Fruit fly (Drosophila melanogaster) whole organism, embryonic: ENCODE results near the gene Atg5.

Experiments used
- Adf1 ChIP-seq: fragments of 200-800 bp; sonication (Bioruptor generic); IDR thresholded peaks from 2 replicates; pipeline ENCODE4 v1.3.6; 2022; ENCODE audit warnings: missing biosample characterization, missing genetic modification characterization
- BEAF-32 ChIP-seq: fragments of 200-800 bp; sonication (Bioruptor generic); optimal IDR thresholded peaks from 3 replicates; lab custom pipeline; 2017; ENCODE audit warnings: missing biosample characterization, missing genetic modification characterization, mild to moderate bottlenecking, moderate library complexity, missing genetic modification reagents
- CG10147 ChIP-seq: fragments of 200-800 bp; sonication (Bioruptor generic); optimal IDR thresholded peaks from 2 replicates; lab custom pipeline; 2019; ENCODE audit warnings: missing biosample characterization, mild to moderate bottlenecking, missing genetic modification characterization, moderate library complexity
- CG10543 ChIP-seq: fragments of 200-800 bp; sonication (Bioruptor generic); optimal IDR thresholded peaks from 3 replicates; lab custom pipeline; 2017; ENCODE audit warnings: missing biosample characterization, mild to moderate bottlenecking, missing genetic modification characterization, moderate library complexity
- CG10979 ChIP-seq: fragments of 200-800 bp; sonication (Bioruptor generic); optimal IDR thresholded peaks from 2 replicates; lab custom pipeline; 2018; ENCODE audit warnings: missing biosample characterization, mild to moderate bottlenecking, missing genetic modification characterization, moderate library complexity
- CG11695 ChIP-seq: fragments of 200-800 bp; sonication (Bioruptor generic); IDR thresholded peaks from 3 replicates; pipeline ENCODE4 v1.3.6; 2022; ENCODE audit warnings: missing biosample characterization, missing genetic modification characterization
- CG12391 ChIP-seq: fragments of 200-800 bp; sonication (Bioruptor generic); optimal IDR thresholded peaks from 3 replicates; lab custom pipeline; 2018; ENCODE audit warnings: missing biosample characterization, mild to moderate bottlenecking, missing genetic modification characterization, moderate library complexity
- CG12659 ChIP-seq: fragments of 200-800 bp; sonication (Bioruptor generic); optimal IDR thresholded peaks from 3 replicates; lab custom pipeline; 2017; ENCODE audit warnings: mild to moderate bottlenecking, missing biosample characterization, missing genetic modification reagents, missing genetic modification characterization
- CG13775 ChIP-seq: fragments of 200-800 bp; sonication (Bioruptor generic); optimal IDR thresholded peaks from 3 replicates; lab custom pipeline; 2017; ENCODE audit warnings: missing biosample characterization, mild to moderate bottlenecking, missing genetic modification characterization
- CG1529 ChIP-seq: fragments of 200-800 bp; sonication (Bioruptor generic); optimal IDR thresholded peaks from 3 replicates; lab custom pipeline; 2018; ENCODE audit warnings: missing biosample characterization, missing genetic modification characterization
- CG17912 ChIP-seq: fragments of 200-800 bp; sonication (Bioruptor generic); optimal IDR thresholded peaks from 2 replicates; lab custom pipeline; 2018; ENCODE audit warnings: missing biosample characterization, mild to moderate bottlenecking, missing genetic modification characterization
- CG18619 ChIP-seq: fragments of 200-800 bp; sonication (Bioruptor generic); optimal IDR thresholded peaks from 3 replicates; lab custom pipeline; 2017; ENCODE audit warnings: missing biosample characterization, mild to moderate bottlenecking, missing genetic modification characterization
- CG2120 ChIP-seq: fragments of 200-800 bp; sonication (Bioruptor generic); optimal IDR thresholded peaks from 3 replicates; lab custom pipeline; 2016; ENCODE audit warnings: missing biosample characterization, missing genetic modification characterization
- CG34224 ChIP-seq: fragments of 200-800 bp; sonication (Bioruptor generic); IDR thresholded peaks from 3 replicates; pipeline ENCODE4 v1.3.6; 2022; ENCODE audit warnings: missing biosample characterization, missing genetic modification characterization; ENCODE audit not compliant: partially characterized antibody
- CG4854 ChIP-seq: fragments of 200-800 bp; sonication (Bioruptor generic); optimal IDR thresholded peaks from 2 replicates; lab custom pipeline; 2016; ENCODE audit warnings: missing biosample characterization, missing genetic modification characterization, inconsistent platforms
- CG5245 ChIP-seq: fragments of 200-800 bp; sonication (Bioruptor generic); optimal IDR thresholded peaks from 3 replicates; lab custom pipeline; 2016; ENCODE audit warnings: missing biosample characterization, missing genetic modification characterization
- CG6683 ChIP-seq: fragments of 200-800 bp; sonication (Bioruptor generic); optimal IDR thresholded peaks from 2 replicates; lab custom pipeline; 2017; ENCODE audit warnings: missing biosample characterization, mild to moderate bottlenecking, missing genetic modification characterization, missing genetic modification reagents
- CG6791 ChIP-seq: fragments of 200-800 bp; sonication (Bioruptor generic); IDR thresholded peaks from 3 replicates; pipeline ENCODE4 v1.3.6; 2022; ENCODE audit warnings: missing biosample characterization, missing genetic modification characterization; ENCODE audit not compliant: partially characterized antibody
- CG9437 ChIP-seq: fragments of 200-800 bp; sonication (Bioruptor generic); optimal IDR thresholded peaks from 2 replicates; lab custom pipeline; 2018; ENCODE audit warnings: missing biosample characterization, mild to moderate bottlenecking, missing genetic modification characterization
- Dbx ChIP-seq: fragments of 200-800 bp; sonication (Bioruptor generic); IDR thresholded peaks from 3 replicates; pipeline ENCODE4 v1.3.6; 2022; ENCODE audit warnings: missing biosample characterization, missing genetic modification characterization
- Dfd ChIP-seq, 2 experiments: fragments of >200 bp; optimal IDR thresholded peaks; 2 replicates each; lab custom pipeline; 2017; ENCODE audit warnings: missing biosample characterization in 2 of 2, missing genetic modification characterization in 2 of 2
- Ets65A ChIP-seq: fragments of 200-800 bp; sonication (Bioruptor generic); peaks from one replicate; lab custom pipeline; 2016; ENCODE audit warnings: missing biosample characterization, missing genetic modification characterization
- Jarid2 ChIP-seq: fragments of 200-800 bp; sonication (Bioruptor generic); optimal IDR thresholded peaks from 3 replicates; lab custom pipeline; 2017; ENCODE audit warnings: mild to moderate bottlenecking, missing biosample characterization, missing genetic modification reagents, missing genetic modification characterization
- Lpt ChIP-seq: fragments of >200 bp; optimal IDR thresholded peaks from 2 replicates; lab custom pipeline; 2018; ENCODE audit warnings: missing biosample characterization, missing genetic modification characterization
- Max ChIP-seq: fragments of 200-800 bp; sonication (Bioruptor generic); optimal IDR thresholded peaks from 2 replicates; lab custom pipeline; 2016; ENCODE audit warnings: missing biosample characterization, mild to moderate bottlenecking, missing genetic modification characterization
- NC2β ChIP-seq: fragments of 200-800 bp; sonication (Bioruptor generic); optimal IDR thresholded peaks from 2 replicates; lab custom pipeline; 2016; ENCODE audit warnings: missing biosample characterization, missing genetic modification characterization
- NfI ChIP-seq: fragments of 200-800 bp; sonication (Bioruptor generic); optimal IDR thresholded peaks from 3 replicates; lab custom pipeline; 2018; ENCODE audit warnings: missing biosample characterization, mild to moderate bottlenecking, missing genetic modification characterization, moderate library complexity
- Oli ChIP-seq: fragments of 200-800 bp; sonication (Bioruptor generic); optimal IDR thresholded peaks from 2 replicates; lab custom pipeline; 2018; ENCODE audit warnings: missing biosample characterization, mild to moderate bottlenecking, missing genetic modification characterization, moderate library complexity
- Sox102F ChIP-seq: fragments of 200-800 bp; sonication (Bioruptor generic); optimal IDR thresholded peaks from 2 replicates; lab custom pipeline; 2018; ENCODE audit warnings: missing biosample characterization, mild to moderate bottlenecking, missing genetic modification characterization, moderate library complexity
- Stat92E ChIP-seq, 3 experiments: fragments of >200 bp in 2 of 3; fragments of 200-800 bp in 1 of 3; sonication (Bioruptor generic) in 1 of 3; optimal IDR thresholded peaks; 2 replicates each; lab custom pipeline; 2017 to 2019; ENCODE audit warnings: missing biosample characterization in 3 of 3, missing genetic modification characterization in 3 of 3, mild to moderate bottlenecking in 1 of 3, moderate library complexity in 1 of 3
- Xrp1 ChIP-seq: fragments of 200-800 bp; sonication (Bioruptor generic); IDR thresholded peaks from 2 replicates; pipeline ENCODE4 v1.3.6; 2022; ENCODE audit warnings: missing biosample characterization, missing genetic modification characterization
- abd-A ChIP-seq: fragments of 200-800 bp; sonication (Bioruptor generic); optimal IDR thresholded peaks from 3 replicates; lab custom pipeline; 2019; ENCODE audit warnings: missing biosample characterization, mild to moderate bottlenecking, missing genetic modification characterization, moderate library complexity
- az2 ChIP-seq: fragments of 200-800 bp; sonication (Bioruptor generic); optimal IDR thresholded peaks from 3 replicates; lab custom pipeline; 2016; ENCODE audit warnings: missing biosample characterization, missing genetic modification characterization
- bsh ChIP-seq, 2 experiments: fragments of 200-800 bp; sonication (Bioruptor generic); optimal IDR thresholded peaks; 2 replicates each; lab custom pipeline; 2017 to 2018; ENCODE audit warnings: mild to moderate bottlenecking in 2 of 2, missing biosample characterization in 2 of 2, missing genetic modification characterization in 2 of 2, moderate library complexity in 1 of 2
- chm ChIP-seq: fragments of 200-800 bp; sonication (Bioruptor generic); IDR thresholded peaks from 2 replicates; pipeline ENCODE4 v1.3.6; 2022; ENCODE audit warnings: missing biosample characterization, missing genetic modification characterization
- chn ChIP-seq: fragments of 200-800 bp; sonication (Bioruptor generic); optimal IDR thresholded peaks from 2 replicates; lab custom pipeline; 2016; ENCODE audit warnings: missing biosample characterization, missing genetic modification characterization
- fru ChIP-seq: fragments of >200 bp; optimal IDR thresholded peaks from 2 replicates; lab custom pipeline; 2017
- gsb ChIP-seq: fragments of 200-800 bp; sonication (Bioruptor generic); IDR thresholded peaks from 2 replicates; pipeline ENCODE4 v1.3.6; 2022; ENCODE audit warnings: missing biosample characterization, missing genetic modification characterization
- ham ChIP-seq: fragments of 200-800 bp; sonication (Bioruptor generic); IDR thresholded peaks from 2 replicates; pipeline ENCODE4 v1.3.6; 2022; ENCODE audit warnings: missing biosample characterization, missing genetic modification characterization
- lab ChIP-seq: fragments of 200-800 bp; sonication (Bioruptor generic); optimal IDR thresholded peaks from 3 replicates; lab custom pipeline; 2017; ENCODE audit warnings: missing biosample characterization, missing genetic modification characterization, mild to moderate bottlenecking, moderate library complexity, missing genetic modification reagents
- lola ChIP-seq, 3 experiments: fragments of >200 bp in 2 of 3; fragments of 200-800 bp in 1 of 3; sonication (Bioruptor generic) in 1 of 3; optimal IDR thresholded peaks; 2 replicates each; lab custom pipeline; 2017 to 2019; ENCODE audit warnings: missing biosample characterization in 3 of 3, missing genetic modification characterization in 3 of 3, mild to moderate bottlenecking in 1 of 3, moderate library complexity in 1 of 3
- peb ChIP-seq: fragments of 200-800 bp; sonication (Bioruptor generic); IDR thresholded peaks from 2 replicates; pipeline ENCODE4 v1.3.6; 2022; ENCODE audit warnings: missing biosample characterization, missing genetic modification characterization
- pzg ChIP-seq: fragments of 200-800 bp; sonication (Bioruptor generic); optimal IDR thresholded peaks from 3 replicates; lab custom pipeline; 2018; ENCODE audit warnings: missing biosample characterization, mild to moderate bottlenecking, missing genetic modification characterization, moderate library complexity
- sens-2 ChIP-seq: fragments of 200-800 bp; sonication (Bioruptor generic); IDR thresholded peaks from 2 replicates; pipeline ENCODE4 v1.3.6; 2022; ENCODE audit warnings: missing biosample characterization, missing genetic modification characterization
- ssp ChIP-seq: fragments of 200-800 bp; sonication (Bioruptor generic); IDR thresholded peaks from 2 replicates; pipeline ENCODE4 v1.3.6; 2022; ENCODE audit warnings: missing biosample characterization, missing genetic modification characterization
- tap ChIP-seq: fragments of 200-800 bp; optimal IDR thresholded peaks from 3 replicates; lab custom pipeline; 2019; ENCODE audit warnings: missing biosample characterization, mild to moderate bottlenecking, missing genetic modification characterization, moderate library complexity
- twi ChIP-seq: fragments of 200-800 bp; optimal IDR thresholded peaks from 2 replicates; lab custom pipeline; 2019; ENCODE audit warnings: missing biosample characterization, mild to moderate bottlenecking, missing genetic modification characterization, moderate library complexity
- vvl ChIP-seq: fragments of 200-800 bp; sonication (Bioruptor generic); IDR thresholded peaks from 2 replicates; pipeline ENCODE4 v1.3.6; 2022; ENCODE audit warnings: missing biosample characterization, missing genetic modification characterization
- zfh2 ChIP-seq: fragments of 200-800 bp; sonication (Bioruptor generic); optimal IDR thresholded peaks from 2 replicates; lab custom pipeline; 2016; ENCODE audit warnings: missing biosample characterization, missing genetic modification characterization

Gene Atg5

DNA sequence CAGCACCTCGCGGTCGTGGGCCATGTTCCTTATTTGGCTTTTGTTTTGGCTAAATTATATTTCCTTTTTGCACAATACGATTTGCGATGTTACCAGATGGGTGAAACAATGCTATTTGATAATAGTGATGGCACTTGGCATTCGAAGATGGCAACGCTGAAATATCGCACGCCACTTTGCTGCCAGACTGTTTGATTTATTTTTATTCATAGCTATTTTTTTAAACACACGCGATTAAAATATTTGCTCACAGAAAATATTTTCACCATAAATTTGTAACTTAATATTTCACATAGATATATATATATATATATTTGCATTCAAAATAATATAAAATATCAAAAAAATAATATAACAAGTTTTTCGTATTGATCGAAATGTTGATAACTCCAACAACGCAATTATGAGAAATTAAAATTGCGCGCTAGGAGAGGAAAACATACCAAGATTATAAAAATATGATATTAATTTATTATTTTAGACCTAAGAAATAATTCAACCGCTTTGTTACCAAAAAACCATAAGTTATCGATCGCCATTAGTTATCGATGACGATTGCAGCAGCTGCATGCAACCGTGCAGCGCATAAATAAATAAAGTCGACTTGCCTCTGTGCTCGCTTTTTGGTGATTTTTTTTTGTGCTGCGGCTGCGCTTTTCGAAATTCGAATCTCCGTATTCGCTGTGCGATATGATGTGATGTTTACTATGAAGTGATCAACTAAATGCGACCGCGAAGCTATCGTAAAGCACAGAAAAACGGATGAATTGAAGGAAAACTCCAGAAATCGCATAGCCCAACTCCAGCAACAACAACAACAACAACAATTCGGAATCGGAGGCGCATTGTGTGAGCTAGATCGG is at the start of gene Atg5, which contains the start of gene Dok (continued):
- TF ChIP-seq Ets65A (GFP tag; lab: Kevin White, UChicago) (peak; percentile 94), BEAF-32 (GFP tag; lab: Kevin White, UChicago) (peak; percentile 81), Max (no peak), bsh (GFP tag; optimal IDR thresholded peaks at IDR 0.05; lab: Kevin White, UChicago) (no peak), CG10147 (no peak), abd-A (tag; lab: Kevin White, UChicago) (no peak), peb (GFP tag; lab: Robert Waterston, UW) (no peak), CG5245 (GFP tag; lab: Kevin White, UChicago) (no peak), Dfd (GFP tag; optimal IDR thresholded peaks at IDR 0.05; lab: Kevin White, UChicago) (no peak), Oli (tag; lab: Kevin White, UChicago) (no peak), Stat92E (GFP tag; optimal IDR thresholded peaks at IDR 0.05; lab: Kevin White, UChicago) (no peak), Adf1 (GFP tag; lab: Robert Waterston, UW) (no peak), chn (no peak), NC2β (GFP tag; lab: Kevin White, UChicago) (no peak), lola (GFP tag; optimal IDR thresholded peaks at IDR 0.05; lab: Kevin White, UChicago) (peak in 1 of 3 experiments; percentile 9), NfI (GFP tag; lab: Kevin White, UChicago) (no peak), CG12659 (GFP tag; lab: Kevin White, UChicago) (peak; percentile 39), lab (GFP tag; lab: Kevin White, UChicago) (peak; percentile 31), zfh2 (peak; percentile 66), CG11695 (GFP tag; lab: Robert Waterston, UW) (no peak), CG18619 (GFP tag; lab: Kevin White, UChicago) (no peak), Lpt (GFP tag; lab: Kevin White, UChicago) (no peak), CG1529 (GFP tag; lab: Kevin White, UChicago) (no peak), ham (GFP tag; lab: Robert Waterston, UW) (no peak), Xrp1 (GFP tag; lab: Robert Waterston, UW) (no peak), vvl (GFP tag; lab: Robert Waterston, UW) (no peak), CG4854 (no peak), CG12391 (tag; lab: Kevin White, UChicago) (peak; percentile 68), CG17912 (GFP tag; lab: Kevin White, UChicago) (no peak), CG10543 (GFP tag; lab: Kevin White, UChicago) (no peak), ssp (GFP tag; lab: Robert Waterston, UW) (peak; percentile 38; the same call in 1 of the 2 replicates), Jarid2 (GFP tag; lab: Kevin White, UChicago) (no peak), Sox102F (GFP tag; lab: Kevin White, UChicago) (peak; percentile 36), pzg (peak; percentile 74), Dbx (GFP tag; lab: Robert Waterston, UW) (no peak), chm (GFP tag; lab: Robert Waterston, UW) (no peak), CG13775 (GFP tag; lab: Kevin White, UChicago) (peak; percentile 56), gsb (GFP tag; lab: Robert Waterston, UW) (no peak), tap (tag; lab: Kevin White, UChicago) (no peak), twi (no peak), fru (lab: Kevin White, UChicago) (no peak), az2 (GFP tag; lab: Kevin White, UChicago) (no peak), CG9437 (GFP tag; lab: Kevin White, UChicago) (no peak), CG6791 (GFP tag; lab: Robert Waterston, UW) (peak; percentile 67), CG10979 (tag; lab: Kevin White, UChicago) (no peak), CG34224 (GFP tag; lab: Robert Waterston, UW) (peak; percentile 39; the same call in 2 of the 3 replicates), CG2120 (GFP tag; lab: Kevin White, UChicago) (peak; percentile 60), CG6683 (GFP tag; lab: Kevin White, UChicago) (no peak), sens-2 (GFP tag; lab: Robert Waterston, UW) (no peak)
